Worm (Caenorhabditis elegans) whole organism, late embryonic: ENCODE results near the gene lido-9.

ENCODE experiments used
- C08G9.2 ChIP-seq: sonication (generic microtip); optimal IDR thresholded peaks from 2 replicates; lab custom pipeline; 2016; ENCODE audit warnings: mild to moderate bottlenecking, missing genetic modification characterization, moderate library complexity, missing compliant biosample characterization
- C38D4.7 ChIP-seq: fragments of 200-800 bp; sonication (Bioruptor generic); optimal IDR thresholded peaks from 2 replicates; lab custom pipeline; 2018; ENCODE audit warnings: mild to moderate bottlenecking, missing genetic modification characterization, moderate library complexity, missing compliant biosample characterization
- F13H6.1 ChIP-seq: sonication (generic microtip); optimal IDR thresholded peaks from 2 replicates; lab custom pipeline; 2016; ENCODE audit warnings: missing genetic modification characterization, missing compliant biosample characterization
- K09A11.1 ChIP-seq: sonication (generic microtip); optimal IDR thresholded peaks from 2 replicates; lab custom pipeline; 2017; ENCODE audit warnings: antibody characterized with exemption, mild to moderate bottlenecking, missing genetic modification characterization, missing compliant biosample characterization; ENCODE audit not compliant: insufficient read depth
- ahr-1 ChIP-seq: sonication (generic microtip); optimal IDR thresholded peaks from 2 replicates; lab custom pipeline; 2016; ENCODE audit warnings: missing genetic modification characterization, missing compliant biosample characterization
- ama-1 ChIP-seq: fragments of 150-350 bp; optimal IDR thresholded peaks from 2 replicates; lab custom pipeline; 2014
- ceh-18 ChIP-seq: sonication (generic microtip); optimal IDR thresholded peaks from 2 replicates; lab custom pipeline; 2016; ENCODE audit warnings: missing genetic modification characterization, missing compliant biosample characterization
- ceh-19 ChIP-seq: fragments of 200-800 bp; sonication (Bioruptor generic); optimal IDR thresholded peaks from 2 replicates; lab custom pipeline; 2018; ENCODE audit warnings: mild to moderate bottlenecking, missing genetic modification characterization, missing compliant biosample characterization
- ceh-2 ChIP-seq: sonication (generic microtip); optimal IDR thresholded peaks from 2 replicates; lab custom pipeline; 2016; ENCODE audit warnings: missing genotype, missing genetic modification characterization, missing compliant biosample characterization
- ceh-31 ChIP-seq: sonication (generic microtip); optimal IDR thresholded peaks from 2 replicates; lab custom pipeline; 2016; ENCODE audit warnings: missing genetic modification characterization, missing compliant biosample characterization
- ceh-34 ChIP-seq: sonication (generic microtip); optimal IDR thresholded peaks from 2 replicates; lab custom pipeline; 2016; ENCODE audit warnings: mild to moderate bottlenecking, missing genetic modification characterization, missing compliant biosample characterization
- ceh-45 ChIP-seq: fragments of 200-800 bp; sonication (Bioruptor generic); IDR thresholded peaks from 2 replicates; pipeline ENCODE4 v1.3.6; 2022; ENCODE audit warnings: missing genetic modification reagents, missing genetic modification characterization, missing compliant biosample characterization
- ceh-48 ChIP-seq: sonication (generic microtip); optimal IDR thresholded peaks from 2 replicates; lab custom pipeline; 2016; ENCODE audit warnings: missing genetic modification characterization, inconsistent platforms, missing compliant biosample characterization
- ceh-9 ChIP-seq: sonication (generic microtip); optimal IDR thresholded peaks from 2 replicates; lab custom pipeline; 2016; ENCODE audit warnings: mild to moderate bottlenecking, missing genetic modification characterization, inconsistent platforms, missing compliant biosample characterization
- che-1 ChIP-seq: sonication (generic microtip); optimal IDR thresholded peaks from 2 replicates; lab custom pipeline; 2016; ENCODE audit warnings: mild to moderate bottlenecking, missing genetic modification characterization, missing compliant biosample characterization
- dmd-4 ChIP-seq: sonication (generic microtip); optimal IDR thresholded peaks from 2 replicates; lab custom pipeline; 2016; ENCODE audit warnings: borderline replicate concordance, missing genetic modification characterization, missing compliant biosample characterization
- dve-1 ChIP-seq: sonication (generic microtip); optimal IDR thresholded peaks from 2 replicates; lab custom pipeline; 2017; ENCODE audit warnings: antibody characterized with exemption, mild to moderate bottlenecking, missing genetic modification characterization, missing compliant biosample characterization
- elt-2 ChIP-seq: sonication (generic microtip); optimal IDR thresholded peaks from 2 replicates; lab custom pipeline; 2016; ENCODE audit warnings: missing genetic modification reagents, missing genetic modification characterization, missing compliant biosample characterization
- ets-4 ChIP-seq: sonication (generic microtip); optimal IDR thresholded peaks from 2 replicates; lab custom pipeline; 2016; ENCODE audit warnings: missing genetic modification characterization, missing compliant biosample characterization
- fax-1 ChIP-seq: sonication (generic microtip); optimal IDR thresholded peaks from 2 replicates; lab custom pipeline; 2016; ENCODE audit warnings: missing genotype, missing genetic modification characterization, missing compliant biosample characterization
- fkh-10 ChIP-seq: fragments of 150-350 bp; optimal IDR thresholded peaks from 2 replicates; lab custom pipeline; 2014; ENCODE audit warnings: missing biosample characterization, missing genetic modification reagents, missing genetic modification characterization
- gmeb-2 ChIP-seq: sonication (generic microtip); optimal IDR thresholded peaks from 2 replicates; lab custom pipeline; 2016; ENCODE audit warnings: missing genetic modification characterization, inconsistent platforms, missing compliant biosample characterization
- hlh-15 ChIP-seq: sonication (generic microtip); optimal IDR thresholded peaks from 2 replicates; lab custom pipeline; 2016; ENCODE audit warnings: missing genetic modification characterization, missing compliant biosample characterization
- hlh-30 ChIP-seq: sonication (generic microtip); optimal IDR thresholded peaks from 2 replicates; lab custom pipeline; 2017; ENCODE audit warnings: antibody characterized with exemption, missing genetic modification characterization, missing compliant biosample characterization; ENCODE audit not compliant: insufficient read depth
- hlh-6 ChIP-seq: sonication (generic microtip); optimal IDR thresholded peaks from 2 replicates; lab custom pipeline; 2016; ENCODE audit warnings: missing genotype, missing genetic modification characterization, missing compliant biosample characterization
- hlh-8 ChIP-seq: sonication (generic microtip); optimal IDR thresholded peaks from 2 replicates; lab custom pipeline; 2016; ENCODE audit warnings: missing genotype, missing genetic modification characterization, missing compliant biosample characterization
- lim-6 ChIP-seq: sonication (generic microtip); optimal IDR thresholded peaks from 2 replicates; lab custom pipeline; 2016; ENCODE audit warnings: missing genetic modification characterization, missing compliant biosample characterization
- nfya-1 ChIP-seq: sonication (generic microtip); optimal IDR thresholded peaks from 2 replicates; lab custom pipeline; 2017; ENCODE audit warnings: missing genetic modification characterization, mild to moderate bottlenecking, missing compliant biosample characterization, antibody characterized with exemption, moderate library complexity
- nhr-11 ChIP-seq: fragments of 150-350 bp; optimal IDR thresholded peaks from 2 replicates; lab custom pipeline; 2014; ENCODE audit warnings: missing biosample characterization, missing genetic modification characterization
- nhr-232 ChIP-seq: sonication (generic microtip); optimal IDR thresholded peaks from 2 replicates; lab custom pipeline; 2016; ENCODE audit warnings: missing genetic modification characterization, missing compliant biosample characterization
- npax-4 ChIP-seq: sonication (generic microtip); optimal IDR thresholded peaks from 2 replicates; lab custom pipeline; 2016; ENCODE audit warnings: missing genetic modification characterization, missing compliant biosample characterization
- pat-9 ChIP-seq: fragments of 200-800 bp; sonication (Bioruptor generic); optimal IDR thresholded peaks from 2 replicates; lab custom pipeline; 2018; ENCODE audit warnings: mild to moderate bottlenecking, missing genetic modification characterization, moderate library complexity, missing compliant biosample characterization
- pha-4 ChIP-seq: fragments of 150-350 bp; optimal IDR thresholded peaks from 2 replicates; lab custom pipeline; 2018; ENCODE audit warnings: missing biosample characterization, missing genetic modification reagents, missing genetic modification characterization
- ref-2 ChIP-seq: sonication (generic microtip); optimal IDR thresholded peaks from 2 replicates; lab custom pipeline; 2016; ENCODE audit warnings: missing genetic modification characterization, missing compliant biosample characterization
- rnt-1 ChIP-seq: sonication (generic microtip); optimal IDR thresholded peaks from 2 replicates; lab custom pipeline; 2016; ENCODE audit warnings: missing genetic modification characterization, missing compliant biosample characterization
- sox-4 ChIP-seq: sonication (generic microtip); optimal IDR thresholded peaks from 2 replicates; lab custom pipeline; 2017; ENCODE audit warnings: mild to moderate bottlenecking, missing genetic modification characterization, inconsistent platforms, missing compliant biosample characterization
- tbx-2 ChIP-seq: sonication (generic microtip); optimal IDR thresholded peaks from 2 replicates; lab custom pipeline; 2016; ENCODE audit warnings: missing genetic modification characterization, missing compliant biosample characterization
- ttx-3 ChIP-seq: sonication (generic microtip); optimal IDR thresholded peaks from 2 replicates; lab custom pipeline; 2016; ENCODE audit warnings: missing genetic modification reagents, missing genetic modification characterization, missing compliant biosample characterization
- unc-3 ChIP-seq, 2 experiments: fragments of 200-800 bp in 1 of 2; sonication (Bioruptor generic) in 1 of 2; sonication (generic microtip) in 1 of 2; conservative IDR thresholded peaks in 1 of 2; optimal IDR thresholded peaks in 1 of 2; 2 replicates each; pipeline versions ENCODE4 v1.3.6 to Lab custom; 2016 to 2022; ENCODE audit warnings: missing compliant biosample characterization in 2 of 2, missing genetic modification characterization in 2 of 2, missing genetic modification reagents in 1 of 2
- unc-55 ChIP-seq: sonication (generic microtip); optimal IDR thresholded peaks from 2 replicates; lab custom pipeline; 2017; ENCODE audit warnings: missing biosample characterization, missing genetic modification reagents, missing genetic modification characterization
- unc-86 ChIP-seq: sonication (generic microtip); optimal IDR thresholded peaks from 2 replicates; lab custom pipeline; 2016; ENCODE audit warnings: missing genetic modification characterization, missing compliant biosample characterization
- zip-5 ChIP-seq: sonication (generic microtip); optimal IDR thresholded peaks from 2 replicates; lab custom pipeline; 2016; ENCODE audit warnings: missing genetic modification characterization, missing compliant biosample characterization

lido-9 gene

DNA sequence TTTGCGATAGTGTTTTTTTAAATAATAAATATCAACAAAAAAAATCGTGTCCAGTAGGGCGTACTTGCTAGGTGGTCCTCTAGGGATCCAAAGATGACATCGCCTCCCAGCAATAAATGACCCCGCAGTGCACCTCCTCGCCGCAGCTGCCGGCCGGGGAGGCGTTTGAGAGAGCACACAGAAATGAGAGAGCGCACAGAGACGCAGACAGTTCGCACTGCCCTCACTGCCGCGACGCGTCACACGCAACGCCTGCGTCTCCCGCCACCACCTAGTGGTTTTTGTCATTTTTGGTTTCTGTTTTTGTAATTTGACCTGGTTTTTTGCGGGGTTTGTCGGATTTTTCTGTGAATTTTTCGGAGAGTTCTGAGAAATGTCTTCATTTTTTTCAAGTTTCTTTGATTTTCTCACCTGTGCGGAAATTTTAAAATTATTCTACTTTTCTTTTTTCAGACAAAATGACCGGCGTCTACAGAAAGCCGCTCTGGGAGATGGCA lies 12.7 kb upstream of the lido-9 start, which contains the start of gene lido-7:
Gene lido-7 (plus strand): TSS at position 447 of the 497 bp plus-strand sequence.
- TF ChIP-seq nhr-232 (tag; lab: Kevin White, UChicago): no peak
- peak; percentile 24 for TF ChIP-seq rnt-1 (tag; lab: Kevin White, UChicago)
- TF ChIP-seq dve-1 (tag; lab: Kevin White, UChicago): no peak
- TF ChIP-seq lim-6 (tag; lab: Kevin White, UChicago): no peak
- TF ChIP-seq unc-86: no peak
- TF ChIP-seq sox-4 (tag; lab: Kevin White, UChicago): no peak
- no peak for TF ChIP-seq ceh-9 (tag; lab: Kevin White, UChicago)
- TF ChIP-seq ceh-45: no peak
- TF ChIP-seq hlh-15: no peak
- TF ChIP-seq dmd-4: no peak
- peak; percentile 36 for TF ChIP-seq hlh-30 (tag; lab: Kevin White, UChicago)
- TF ChIP-seq ceh-18 (tag; lab: Kevin White, UChicago): peak; percentile 2
- TF ChIP-seq nfya-1 (tag; lab: Kevin White, UChicago): peak; percentile 60
- no peak for TF ChIP-seq ceh-2 (tag; lab: Kevin White, UChicago)
- TF ChIP-seq C08G9.2 (tag; lab: Kevin White, UChicago): no peak
- TF ChIP-seq fkh-10 (GFP tag; lab: Kevin White, UChicago): no peak
- no peak for TF ChIP-seq pat-9
- TF ChIP-seq ref-2 (tag; lab: Kevin White, UChicago): peak; percentile 31
- TF ChIP-seq nhr-11 (tag; lab: Kevin White, UChicago): no peak
- no peak for TF ChIP-seq K09A11.1 (tag; lab: Kevin White, UChicago)
- TF ChIP-seq ceh-48 (tag; lab: Kevin White, UChicago): no peak
- TF ChIP-seq unc-3 (GFP tag; conservative IDR thresholded peaks at IDR 0.05; lab: Robert Waterston, UW): 0 out of 2 replicates have a peak, but pooled peaks have one; percentile 19
- no peak for TF ChIP-seq unc-3 (tag; optimal IDR thresholded peaks at IDR 0.05; lab: Kevin White, UChicago)
- peak; percentile 49 for TF ChIP-seq tbx-2 (tag; lab: Kevin White, UChicago)
- TF ChIP-seq ets-4 (tag; lab: Kevin White, UChicago): no peak
- TF ChIP-seq ahr-1 (tag; lab: Kevin White, UChicago): no peak
- TF ChIP-seq npax-4 (tag; lab: Kevin White, UChicago): no peak
- no peak for TF ChIP-seq C38D4.7
- TF ChIP-seq zip-5 (tag; lab: Kevin White, UChicago): no peak
- TF ChIP-seq unc-55: peak; percentile 29
- no peak for TF ChIP-seq pha-4 (tag; lab: Kevin White, UChicago)
- peak; percentile 50 for TF ChIP-seq ceh-34 (tag; lab: Kevin White, UChicago)
- TF ChIP-seq ceh-31: peak; percentile 50
- no peak for TF ChIP-seq hlh-6
- peak; percentile 14 for TF ChIP-seq hlh-8 (tag; lab: Kevin White, UChicago)
- TF ChIP-seq elt-2: no peak
- TF ChIP-seq ama-1 (lab: Kevin White, UChicago): no peak
- TF ChIP-seq gmeb-2 (tag; lab: Kevin White, UChicago): no peak
- no peak for TF ChIP-seq F13H6.1 (tag; lab: Kevin White, UChicago)
- TF ChIP-seq fax-1 (tag; lab: Kevin White, UChicago): no peak

DNA sequence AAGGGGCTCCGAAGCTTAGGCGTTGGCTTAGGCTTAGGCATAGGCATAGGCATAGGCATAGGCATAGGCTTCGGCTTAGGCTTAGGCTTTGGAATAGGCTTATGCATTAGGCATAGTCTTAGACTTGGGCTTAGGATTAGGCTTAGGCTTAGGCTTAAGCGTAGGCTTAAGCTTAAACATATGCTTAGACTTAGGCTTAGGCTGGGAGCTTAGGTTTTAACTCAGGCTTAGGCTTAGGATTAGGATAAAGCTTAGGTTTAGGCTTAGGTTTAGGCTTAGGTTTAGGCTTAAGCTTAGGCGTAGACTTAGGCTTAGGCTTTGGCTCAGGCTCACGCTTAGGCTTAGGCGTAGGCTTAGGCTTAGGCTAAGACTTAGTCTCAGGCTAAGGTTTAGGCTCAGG lies 10.5 kb upstream of the lido-9 start:
- TF ChIP-seq nhr-11 (tag; lab: Kevin White, UChicago): no peak
- TF ChIP-seq tbx-2 (tag; lab: Kevin White, UChicago): no peak
- no peak for TF ChIP-seq ttx-3 (tag; lab: Kevin White, UChicago)
- TF ChIP-seq ceh-19 (GFP tag; lab: Kevin White, UChicago): no peak
- TF ChIP-seq ref-2 (tag; lab: Kevin White, UChicago): no peak
- no peak for TF ChIP-seq che-1 (tag; lab: Kevin White, UChicago)
- TF ChIP-seq dve-1 (tag; lab: Kevin White, UChicago): peak; percentile 92
- TF ChIP-seq, all 69 proteins: peak for 1
